Fruit fly (Drosophila melanogaster) whole organism, embryonic: ENCODE results near the gene CG32845.

Source experiments
- CG1024 ChIP-seq: fragments of 200-800 bp; sonication (Bioruptor generic); IDR thresholded peaks from 2 replicates; pipeline ENCODE4 v1.3.6; 2022; ENCODE audit warnings: missing biosample characterization, missing genetic modification characterization
- CG11093 ChIP-seq: fragments of 200-800 bp; sonication (Bioruptor generic); IDR thresholded peaks from 3 replicates; pipeline ENCODE4 v1.3.6; 2022; ENCODE audit warnings: missing biosample characterization, missing genetic modification characterization
- CG12236 ChIP-seq: fragments of 200-800 bp; sonication (Bioruptor generic); optimal IDR thresholded peaks from 2 replicates; lab custom pipeline; 2016; ENCODE audit warnings: missing biosample characterization, missing genetic modification characterization
- CG13424 ChIP-seq: fragments of 200-800 bp; sonication (Bioruptor generic); optimal IDR thresholded peaks from 2 replicates; lab custom pipeline; 2019; ENCODE audit warnings: missing biosample characterization, mild to moderate bottlenecking, missing genetic modification characterization, moderate library complexity
- CG14050 ChIP-seq: fragments of 200-800 bp; sonication (Bioruptor generic); IDR thresholded peaks from 3 replicates; pipeline ENCODE4 v1.3.6; 2022; ENCODE audit warnings: missing biosample characterization, missing genetic modification characterization
- CG1529 ChIP-seq: fragments of 200-800 bp; sonication (Bioruptor generic); optimal IDR thresholded peaks from 3 replicates; lab custom pipeline; 2018; ENCODE audit warnings: missing biosample characterization, missing genetic modification characterization
- CG1647 ChIP-seq: fragments of 200-800 bp; sonication (Bioruptor generic); optimal IDR thresholded peaks from 3 replicates; lab custom pipeline; 2016; ENCODE audit warnings: missing biosample characterization, missing genetic modification characterization
- CG1792 ChIP-seq: fragments of 200-800 bp; sonication (Bioruptor generic); optimal IDR thresholded peaks from 2 replicates; lab custom pipeline; 2016; ENCODE audit warnings: missing biosample characterization, missing genetic modification characterization
- CG18599 ChIP-seq: fragments of 200-800 bp; sonication (Bioruptor generic); optimal IDR thresholded peaks from 3 replicates; lab custom pipeline; 2017; ENCODE audit warnings: missing biosample characterization, missing genetic modification characterization, mild to moderate bottlenecking, moderate library complexity, missing genetic modification reagents
- CG3407 ChIP-seq: fragments of 200-800 bp; sonication (Bioruptor generic); optimal IDR thresholded peaks from 2 replicates; lab custom pipeline; 2018; ENCODE audit warnings: missing biosample characterization, mild to moderate bottlenecking, missing genetic modification characterization
- CG3847 ChIP-seq: fragments of 200-800 bp; sonication (Bioruptor generic); IDR thresholded peaks from 2 replicates; pipeline ENCODE4 v1.3.6; 2022; ENCODE audit warnings: missing biosample characterization, missing genetic modification characterization
- CG42726 ChIP-seq: fragments of 200-800 bp; sonication (Bioruptor generic); IDR thresholded peaks from 2 replicates; pipeline ENCODE4 v1.3.6; 2022; ENCODE audit warnings: missing biosample characterization, missing genetic modification characterization; ENCODE audit not compliant: partially characterized antibody
- CG4328 ChIP-seq: fragments of 200-800 bp; sonication (Bioruptor generic); optimal IDR thresholded peaks from 3 replicates; lab custom pipeline; 2017; ENCODE audit warnings: missing biosample characterization, missing genetic modification reagents, missing genetic modification characterization
- CG43689 ChIP-seq: fragments of 200-800 bp; sonication (Bioruptor generic); IDR thresholded peaks from 2 replicates; pipeline ENCODE4 v1.3.6; 2022; ENCODE audit warnings: missing biosample characterization, missing genetic modification characterization
- CG4820 ChIP-seq: fragments of 200-800 bp; sonication (Bioruptor generic); optimal IDR thresholded peaks from 3 replicates; lab custom pipeline; 2016; ENCODE audit warnings: missing biosample characterization, missing genetic modification characterization
- CG7556 ChIP-seq: fragments of 200-800 bp; sonication (Bioruptor generic); optimal IDR thresholded peaks from 2 replicates; lab custom pipeline; 2017; ENCODE audit warnings: missing biosample characterization, mild to moderate bottlenecking, missing genetic modification characterization
- CG8359 ChIP-seq: fragments of 200-800 bp; sonication (Bioruptor generic); optimal IDR thresholded peaks from 2 replicates; lab custom pipeline; 2017; ENCODE audit warnings: missing biosample characterization, mild to moderate bottlenecking, missing genetic modification characterization, borderline replicate concordance
- CG9797 ChIP-seq: fragments of 200-800 bp; sonication (Bioruptor generic); optimal IDR thresholded peaks from 3 replicates; lab custom pipeline; 2018; ENCODE audit warnings: missing biosample characterization, mild to moderate bottlenecking, missing genetic modification characterization
- CG9876 ChIP-seq: fragments of 200-800 bp; sonication (Bioruptor generic); optimal IDR thresholded peaks from 2 replicates; lab custom pipeline; 2016; ENCODE audit warnings: missing biosample characterization, missing genetic modification characterization
- HLH54F ChIP-seq: fragments of 200-800 bp; sonication (Bioruptor generic); optimal IDR thresholded peaks from 3 replicates; lab custom pipeline; 2016; ENCODE audit warnings: missing biosample characterization, missing genetic modification characterization
- Hr3 ChIP-seq: fragments of 200-800 bp; sonication (Bioruptor generic); optimal IDR thresholded peaks from 3 replicates; lab custom pipeline; 2016; ENCODE audit warnings: missing biosample characterization, missing genetic modification characterization
- Meics ChIP-seq: fragments of 200-800 bp; sonication (Bioruptor generic); optimal IDR thresholded peaks from 2 replicates; lab custom pipeline; 2017; ENCODE audit warnings: missing biosample characterization, mild to moderate bottlenecking, missing genetic modification characterization
- Taf1 ChIP-seq: fragments of 200-800 bp; sonication (Bioruptor generic); IDR thresholded peaks from 2 replicates; pipeline ENCODE4 v1.3.6; 2022; ENCODE audit warnings: missing biosample characterization, missing genetic modification characterization
- crp ChIP-seq, 2 experiments: fragments of 200-800 bp; sonication (Bioruptor generic); optimal IDR thresholded peaks; 2 replicates in 1 of 2; 3 replicates in 1 of 2; lab custom pipeline; 2017; ENCODE audit warnings: missing biosample characterization in 2 of 2, missing genetic modification characterization in 2 of 2, mild to moderate bottlenecking in 1 of 2, moderate library complexity in 1 of 2
- dan ChIP-seq: fragments of 200-800 bp; sonication (Bioruptor generic); IDR thresholded peaks from 2 replicates; pipeline ENCODE4 v1.3.6; 2022; ENCODE audit warnings: missing biosample characterization, missing genetic modification characterization
- danr ChIP-seq: fragments of 200-800 bp; sonication (Bioruptor generic); IDR thresholded peaks from 2 replicates; pipeline ENCODE4 v1.3.6; 2022; ENCODE audit warnings: missing biosample characterization, missing genetic modification characterization
- dm ChIP-seq: fragments of 200-800 bp; sonication (Bioruptor generic); optimal IDR thresholded peaks from 3 replicates; lab custom pipeline; 2016; ENCODE audit warnings: missing biosample characterization, missing genetic modification characterization
- dmrt99B ChIP-seq: fragments of 200-800 bp; sonication (Bioruptor generic); optimal IDR thresholded peaks from 2 replicates; lab custom pipeline; 2018; ENCODE audit warnings: missing biosample characterization, mild to moderate bottlenecking, missing genetic modification characterization, moderate library complexity
- eve ChIP-seq, 2 experiments: fragments of >200 bp; optimal IDR thresholded peaks; 2 replicates each; lab custom pipeline; 2017; ENCODE audit warnings: missing biosample characterization in 2 of 2, missing genetic modification characterization in 2 of 2
- ewg ChIP-seq: fragments of 200-800 bp; sonication (Bioruptor generic); optimal IDR thresholded peaks from 3 replicates; lab custom pipeline; 2017; ENCODE audit warnings: mild to moderate bottlenecking, missing biosample characterization, missing genetic modification reagents, missing genetic modification characterization
- exex ChIP-seq: fragments of 200-800 bp; sonication (Bioruptor generic); optimal IDR thresholded peaks from 4 replicates; lab custom pipeline; 2018; ENCODE audit warnings: missing biosample characterization, mild to moderate bottlenecking, missing genetic modification characterization, moderate library complexity
- fd3F ChIP-seq: fragments of 200-800 bp; sonication (Bioruptor generic); optimal IDR thresholded peaks from 2 replicates; lab custom pipeline; 2018; ENCODE audit warnings: missing biosample characterization, mild to moderate bottlenecking, missing genetic modification characterization, moderate library complexity
- gcm2 ChIP-seq: fragments of 200-800 bp; sonication (Bioruptor generic); optimal IDR thresholded peaks from 2 replicates; lab custom pipeline; 2016; ENCODE audit warnings: missing biosample characterization, missing genetic modification characterization
- grau ChIP-seq: fragments of 200-800 bp; optimal IDR thresholded peaks from 3 replicates; lab custom pipeline; 2019; ENCODE audit warnings: missing biosample characterization, mild to moderate bottlenecking, missing genetic modification characterization, moderate library complexity
- gsb ChIP-seq: fragments of 200-800 bp; sonication (Bioruptor generic); IDR thresholded peaks from 2 replicates; pipeline ENCODE4 v1.3.6; 2022; ENCODE audit warnings: missing biosample characterization, missing genetic modification characterization
- gsb-n ChIP-seq: fragments of 200-800 bp; sonication (Bioruptor generic); optimal IDR thresholded peaks from 3 replicates; lab custom pipeline; 2018; ENCODE audit warnings: missing biosample characterization, mild to moderate bottlenecking, missing genetic modification characterization
- jing ChIP-seq: fragments of 200-800 bp; sonication (Bioruptor generic); optimal IDR thresholded peaks from 2 replicates; lab custom pipeline; 2018; ENCODE audit warnings: missing biosample characterization, mild to moderate bottlenecking, missing genetic modification characterization
- lola ChIP-seq, 3 experiments: fragments of >200 bp in 2 of 3; fragments of 200-800 bp in 1 of 3; sonication (Bioruptor generic) in 1 of 3; optimal IDR thresholded peaks; 2 replicates each; lab custom pipeline; 2017 to 2019; ENCODE audit warnings: missing biosample characterization in 3 of 3, missing genetic modification characterization in 3 of 3, mild to moderate bottlenecking in 1 of 3, moderate library complexity in 1 of 3
- mam ChIP-seq: fragments of 200-800 bp; sonication (Bioruptor generic); optimal IDR thresholded peaks from 3 replicates; lab custom pipeline; 2016; ENCODE audit warnings: missing biosample characterization, missing genetic modification characterization
- nerfin-2 ChIP-seq: fragments of 200-800 bp; sonication (Bioruptor generic); IDR thresholded peaks from 2 replicates; pipeline ENCODE4 v1.3.6; 2022; ENCODE audit warnings: missing biosample characterization, missing genetic modification characterization; ENCODE audit not compliant: partially characterized antibody
- oc ChIP-seq: fragments of 200-800 bp; sonication (Bioruptor generic); optimal IDR thresholded peaks from 2 replicates; lab custom pipeline; 2018; ENCODE audit warnings: missing biosample characterization, mild to moderate bottlenecking, missing genetic modification characterization, moderate library complexity
- pum ChIP-seq: fragments of 200-800 bp; sonication (Bioruptor generic); optimal IDR thresholded peaks from 2 replicates; lab custom pipeline; 2016; ENCODE audit warnings: missing biosample characterization, missing genetic modification characterization
- slp2 ChIP-seq: fragments of 200-800 bp; sonication (Bioruptor generic); optimal IDR thresholded peaks from 2 replicates; lab custom pipeline; 2016; ENCODE audit warnings: missing biosample characterization, missing genetic modification characterization
- stwl ChIP-seq: fragments of 200-800 bp; sonication (Bioruptor generic); optimal IDR thresholded peaks from 3 replicates; lab custom pipeline; 2018; ENCODE audit warnings: missing biosample characterization, mild to moderate bottlenecking, missing genetic modification characterization, moderate library complexity
- toy ChIP-seq: fragments of 200-800 bp; sonication (Bioruptor generic); IDR thresholded peaks from 2 replicates; pipeline ENCODE4 v1.3.6; 2022; ENCODE audit warnings: missing biosample characterization, missing genetic modification characterization
- unc-4 ChIP-seq: fragments of 200-800 bp; sonication (Bioruptor generic); IDR thresholded peaks from 2 replicates; pipeline ENCODE4 v1.3.6; 2022; ENCODE audit warnings: missing biosample characterization, missing genetic modification characterization; ENCODE audit not compliant: partially characterized antibody
- z ChIP-seq: fragments of 200-800 bp; sonication (Bioruptor generic); IDR thresholded peaks from 3 replicates; pipeline ENCODE4 v1.3.6; 2022; ENCODE audit warnings: missing biosample characterization, missing genetic modification characterization
- zf30C ChIP-seq: fragments of 200-800 bp; sonication (Bioruptor generic); optimal IDR thresholded peaks from 3 replicates; lab custom pipeline; 2018; ENCODE audit warnings: missing biosample characterization, mild to moderate bottlenecking, missing genetic modification characterization

Gene CG32845

dm6 chr3L:257618-258475 is 15.3 kb downstream of the CG32845 start, which contains the start of the genes DIP2 and wac (continued):
- TF ChIP-seq CG12236 (GFP tag; lab: Kevin White, UChicago) (peak; percentile 45), stwl (tag; lab: Kevin White, UChicago) (peak; percentile 79), zf30C (GFP tag; lab: Kevin White, UChicago) (no peak), CG7556 (GFP tag; lab: Kevin White, UChicago) (peak; percentile 55), unc-4 (GFP tag; lab: Robert Waterston, UW) (peak; percentile 95), CG1024 (GFP tag; lab: Robert Waterston, UW) (peak; percentile 62; the same call in 1 of the 2 replicates), gsb (GFP tag; lab: Robert Waterston, UW) (no peak), eve (GFP tag; optimal IDR thresholded peaks at IDR 0.05; lab: Kevin White, UChicago) (no peak), CG9797 (GFP tag; lab: Kevin White, UChicago) (peak; percentile 89), slp2 (peak; percentile 68), CG3847 (GFP tag; lab: Robert Waterston, UW) (peak; percentile 77), Taf1 (GFP tag; lab: Robert Waterston, UW) (peak; percentile 20; the same call in 1 of the 2 replicates), fd3F (GFP tag; lab: Kevin White, UChicago) (peak; percentile 4), exex (tag; lab: Kevin White, UChicago) (no peak), CG1647 (GFP tag; lab: Kevin White, UChicago) (peak; percentile 83), CG4820 (GFP tag; lab: Kevin White, UChicago) (peak; percentile 66), CG13424 (peak; percentile 60), CG18599 (GFP tag; lab: Kevin White, UChicago) (no peak), CG11093 (GFP tag; lab: Robert Waterston, UW) (peak; percentile 57; the same call in 1 of the 3 replicates), HLH54F (peak; percentile 85), lola (GFP tag; optimal IDR thresholded peaks at IDR 0.05; lab: Kevin White, UChicago) (peak in 1 of 3 experiments; percentile 54), Hr3 (GFP tag; lab: Kevin White, UChicago) (peak; percentile 75), danr (no peak), CG3407 (GFP tag; lab: Kevin White, UChicago) (no peak), dm (GFP tag; lab: Kevin White, UChicago) (peak; percentile 89), nerfin-2 (GFP tag; lab: Robert Waterston, UW) (peak; percentile 58), CG14050 (GFP tag; lab: Robert Waterston, UW) (peak; percentile 19; the same call in 1 of the 3 replicates), dmrt99B (tag; lab: Kevin White, UChicago) (no peak), z (no peak), CG42726 (peak; percentile 91), jing (GFP tag; lab: Kevin White, UChicago) (no peak), oc (tag; lab: Kevin White, UChicago) (peak; percentile 89), grau (peak; percentile 62), Meics (GFP tag; lab: Kevin White, UChicago) (no peak), CG1792 (GFP tag; lab: Kevin White, UChicago) (peak; percentile 69), CG4328 (peak; percentile 32), CG9876 (GFP tag; lab: Kevin White, UChicago) (peak; percentile 75), CG1529 (GFP tag; lab: Kevin White, UChicago) (no peak), crp (GFP tag; optimal IDR thresholded peaks at IDR 0.05; lab: Kevin White, UChicago) (peak in 1 of 2 experiments; percentile 24), gsb-n (no peak), CG8359 (GFP tag; lab: Kevin White, UChicago) (no peak), gcm2 (GFP tag; lab: Kevin White, UChicago) (peak; percentile 62), ewg (peak; percentile 88), mam (GFP tag; lab: Kevin White, UChicago) (peak; percentile 93), CG43689 (GFP tag; lab: Robert Waterston, UW) (no peak), toy (GFP tag; lab: Robert Waterston, UW) (no peak), pum (GFP tag; lab: Kevin White, UChicago) (peak; percentile 86), dan (GFP tag; lab: Robert Waterston, UW) (no peak)
